Fruit fly (Drosophila melanogaster): ENCODE data around the gene Ank2.

DNA sequence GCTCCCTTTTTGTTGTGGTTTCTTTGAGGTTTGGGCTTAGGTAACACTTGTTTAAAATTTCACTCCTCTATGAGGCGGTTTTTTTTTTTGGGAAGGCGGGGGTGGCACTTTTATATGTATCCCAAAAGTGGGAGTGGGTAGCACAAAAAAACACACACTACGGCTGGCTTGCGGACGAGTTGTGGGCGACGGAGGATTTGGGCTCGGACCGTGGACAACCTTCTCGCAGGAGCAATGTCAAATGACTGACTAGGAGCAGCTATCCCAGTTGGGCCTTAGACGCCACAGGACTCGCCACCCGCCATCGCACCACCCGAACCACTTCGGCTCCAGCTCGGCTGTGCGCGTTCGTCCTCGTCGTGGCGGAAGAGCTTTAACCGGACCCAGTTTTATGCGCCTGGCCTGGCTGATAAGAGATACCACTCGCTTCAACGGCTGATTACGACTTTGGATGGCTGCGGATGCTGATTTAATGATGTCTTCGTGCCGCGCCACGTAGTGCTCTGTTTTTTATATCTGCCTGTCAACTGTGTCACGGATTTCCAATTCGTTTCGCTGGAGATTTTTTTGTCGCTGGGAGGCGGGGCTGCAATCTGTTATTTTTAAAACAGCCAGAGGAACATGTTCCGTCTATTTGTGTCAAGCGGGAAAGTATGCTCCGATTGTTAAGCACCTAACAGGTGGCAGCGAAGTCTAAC lies at the start of gene Ank2:
- TF ChIP-seq psq (GFP tag; optimal IDR thresholded peaks at IDR 0.05) (no peak), dl (GFP tag; optimal IDR thresholded peaks at IDR 0.05; ENCODE audit: insufficient read depth in 1 of 2, partially characterized antibody in 2 of 2) (no peak), ey (GFP tag; optimal IDR thresholded peaks at IDR 0.05) (no peak), Dfd (GFP tag; optimal IDR thresholded peaks at IDR 0.05) (no peak)

All from whole organism, wandering third instar larva.